Worm (Caenorhabditis elegans) whole organism, L2 larva: ENCODE measurements around the gene C16C8.12.

Experiments used
- C34F6.9 ChIP-seq: fragments of 150-350 bp; optimal IDR thresholded peaks from 2 replicates; lab custom pipeline; 2014; ENCODE audit warnings: missing biosample characterization, missing genetic modification characterization
- Y55F3AM.14 ChIP-seq: fragments of 200-800 bp; sonication (Bioruptor generic); optimal IDR thresholded peaks from 2 replicates; lab custom pipeline; 2018; ENCODE audit warnings: mild to moderate bottlenecking, missing genetic modification characterization, missing compliant biosample characterization
- ZK546.5 ChIP-seq: sonication (generic microtip); optimal IDR thresholded peaks from 2 replicates; lab custom pipeline; 2017; ENCODE audit warnings: missing biosample characterization, missing genetic modification characterization
- alr-1 ChIP-seq: fragments of 150-350 bp; optimal IDR thresholded peaks from 2 replicates; lab custom pipeline; 2014; ENCODE audit warnings: missing biosample characterization, missing genetic modification characterization
- aly-2 ChIP-seq: fragments of 150-350 bp; optimal IDR thresholded peaks from 2 replicates; lab custom pipeline; 2014; ENCODE audit warnings: missing biosample characterization, missing genetic modification characterization
- ama-1 ChIP-seq: fragments of 150-350 bp; optimal IDR thresholded peaks from 2 replicates; lab custom pipeline; 2018; ENCODE audit warnings: inconsistent platforms
- blmp-1 ChIP-seq: sonication (generic microtip); optimal IDR thresholded peaks from 2 replicates; lab custom pipeline; 2017; ENCODE audit warnings: missing genetic modification characterization, mild to moderate bottlenecking, missing compliant biosample characterization, antibody characterized with exemption, moderate library complexity; ENCODE audit not compliant: insufficient read depth
- ceh-82 ChIP-seq: fragments of 150-350 bp; optimal IDR thresholded peaks from 2 replicates; lab custom pipeline; 2014; ENCODE audit warnings: missing biosample characterization, missing genetic modification characterization
- crh-2 ChIP-seq: sonication (generic microtip); optimal IDR thresholded peaks from 2 replicates; lab custom pipeline; 2017; ENCODE audit warnings: missing biosample characterization, missing genetic modification characterization
- dmd-4 ChIP-seq: sonication (generic microtip); optimal IDR thresholded peaks from 2 replicates; lab custom pipeline; 2017; ENCODE audit warnings: missing biosample characterization, missing genetic modification characterization
- egl-27 ChIP-seq: sonication (generic microtip); optimal IDR thresholded peaks from 3 replicates; lab custom pipeline; 2017; ENCODE audit warnings: missing biosample characterization, missing genetic modification reagents, missing genetic modification characterization
- elt-1 ChIP-seq: fragments of 150-350 bp; optimal IDR thresholded peaks from 2 replicates; lab custom pipeline; 2014; ENCODE audit warnings: missing biosample characterization, missing genetic modification characterization
- elt-3 ChIP-seq: sonication (generic microtip); optimal IDR thresholded peaks from 2 replicates; lab custom pipeline; 2017; ENCODE audit warnings: missing biosample characterization, missing genetic modification characterization
- fos-1 ChIP-seq: fragments of 150-350 bp; optimal IDR thresholded peaks from 2 replicates; lab custom pipeline; 2014; ENCODE audit warnings: missing biosample characterization, missing genetic modification characterization
- gmeb-1 ChIP-seq: fragments of 150-350 bp; optimal IDR thresholded peaks from 2 replicates; lab custom pipeline; 2014; ENCODE audit warnings: missing biosample characterization, missing genetic modification characterization
- lin-11 ChIP-seq: fragments of 150-350 bp; sonication (generic microtip); optimal IDR thresholded peaks from 2 replicates; lab custom pipeline; 2014; ENCODE audit warnings: missing biosample characterization, missing genetic modification characterization, inconsistent platforms, mixed read lengths
- lin-13 ChIP-seq: fragments of 150-350 bp; optimal IDR thresholded peaks from 2 replicates; lab custom pipeline; 2014; ENCODE audit warnings: missing biosample characterization, missing genetic modification reagents, missing genetic modification characterization
- lin-39 ChIP-seq: fragments of 150-350 bp; optimal IDR thresholded peaks from 2 replicates; lab custom pipeline; 2014; ENCODE audit warnings: missing biosample characterization, missing genetic modification reagents, missing genetic modification characterization
- mab-5 ChIP-seq: fragments of 150-350 bp; optimal IDR thresholded peaks from 2 replicates; lab custom pipeline; 2014; ENCODE audit warnings: missing biosample characterization, missing genetic modification characterization
- mbf-1 ChIP-seq: sonication (generic microtip); optimal IDR thresholded peaks from 2 replicates; lab custom pipeline; 2017; ENCODE audit warnings: missing biosample characterization, missing genetic modification characterization
- mdl-1 ChIP-seq, 2 experiments: fragments of 150-350 bp in 1 of 2; sonication (generic microtip) in 1 of 2; optimal IDR thresholded peaks; 2 replicates each; lab custom pipeline; 2017; ENCODE audit warnings: missing biosample characterization in 2 of 2, missing genetic modification characterization in 2 of 2
- nhr-10 ChIP-seq: sonication (generic microtip); optimal IDR thresholded peaks from 2 replicates; lab custom pipeline; 2017; ENCODE audit warnings: missing biosample characterization, missing genetic modification characterization
- nhr-11 ChIP-seq: fragments of 150-350 bp; optimal IDR thresholded peaks from 2 replicates; lab custom pipeline; 2014; ENCODE audit warnings: missing biosample characterization, missing genetic modification characterization
- nhr-12 ChIP-seq: fragments of 150-350 bp; optimal IDR thresholded peaks from 2 replicates; lab custom pipeline; 2014; ENCODE audit warnings: missing biosample characterization, missing genetic modification characterization
- nhr-129 ChIP-seq: fragments of 150-350 bp; optimal IDR thresholded peaks from 2 replicates; lab custom pipeline; 2014; ENCODE audit warnings: missing biosample characterization, missing genetic modification characterization
- nhr-21 ChIP-seq: fragments of 150-350 bp; optimal IDR thresholded peaks from 2 replicates; lab custom pipeline; 2014; ENCODE audit warnings: missing biosample characterization, missing genetic modification characterization
- nhr-25 ChIP-seq: fragments of 150-350 bp; sonication (generic microtip); optimal IDR thresholded peaks from 3 replicates; lab custom pipeline; 2014; ENCODE audit warnings: missing biosample characterization, missing genetic modification characterization
- nhr-6 ChIP-seq: fragments of 150-350 bp; optimal IDR thresholded peaks from 2 replicates; lab custom pipeline; 2014; ENCODE audit warnings: missing biosample characterization, missing genetic modification characterization
- sem-4 ChIP-seq: fragments of 150-350 bp; optimal IDR thresholded peaks from 2 replicates; lab custom pipeline; 2014; ENCODE audit warnings: missing biosample characterization, missing genetic modification reagents, missing genetic modification characterization
- skn-1 ChIP-seq: sonication (generic microtip); optimal IDR thresholded peaks from 2 replicates; lab custom pipeline; 2017; ENCODE audit warnings: missing biosample characterization, missing genetic modification characterization
- sma-3 ChIP-seq: sonication (generic microtip); optimal IDR thresholded peaks from 2 replicates; lab custom pipeline; 2016; ENCODE audit warnings: missing genetic modification reagents, missing genetic modification characterization, missing compliant biosample characterization
- sma-9 ChIP-seq, 2 experiments: fragments of 150-350 bp in 1 of 2; sonication (generic microtip) in 1 of 2; optimal IDR thresholded peaks; 2 replicates each; lab custom pipeline; 2014 to 2016; ENCODE audit warnings: missing genetic modification characterization in 2 of 2, mild to moderate bottlenecking in 1 of 2, missing biosample characterization in 1 of 2, missing compliant biosample characterization in 1 of 2, missing genetic modification reagents in 1 of 2, moderate library complexity in 1 of 2
- snpc-4 ChIP-seq: fragments of 150-350 bp; optimal IDR thresholded peaks from 2 replicates; lab custom pipeline; 2014; ENCODE audit warnings: missing biosample characterization, missing genetic modification characterization
- unc-39 ChIP-seq: fragments of 150-350 bp; optimal IDR thresholded peaks from 2 replicates; lab custom pipeline; 2014; ENCODE audit warnings: missing biosample characterization, missing genetic modification characterization
- unc-55 ChIP-seq: fragments of 150-350 bp; sonication (generic microtip); optimal IDR thresholded peaks from 3 replicates; lab custom pipeline; 2014; ENCODE audit warnings: missing biosample characterization, missing genetic modification reagents, missing genetic modification characterization
- zag-1 ChIP-seq: fragments of 150-350 bp; optimal IDR thresholded peaks from 2 replicates; lab custom pipeline; 2014; ENCODE audit warnings: missing biosample characterization, missing genetic modification characterization
- ztf-4 ChIP-seq: fragments of 150-350 bp; optimal IDR thresholded peaks from 2 replicates; lab custom pipeline; 2014; ENCODE audit warnings: missing biosample characterization, missing genetic modification characterization

C16C8.12 gene

DNA sequence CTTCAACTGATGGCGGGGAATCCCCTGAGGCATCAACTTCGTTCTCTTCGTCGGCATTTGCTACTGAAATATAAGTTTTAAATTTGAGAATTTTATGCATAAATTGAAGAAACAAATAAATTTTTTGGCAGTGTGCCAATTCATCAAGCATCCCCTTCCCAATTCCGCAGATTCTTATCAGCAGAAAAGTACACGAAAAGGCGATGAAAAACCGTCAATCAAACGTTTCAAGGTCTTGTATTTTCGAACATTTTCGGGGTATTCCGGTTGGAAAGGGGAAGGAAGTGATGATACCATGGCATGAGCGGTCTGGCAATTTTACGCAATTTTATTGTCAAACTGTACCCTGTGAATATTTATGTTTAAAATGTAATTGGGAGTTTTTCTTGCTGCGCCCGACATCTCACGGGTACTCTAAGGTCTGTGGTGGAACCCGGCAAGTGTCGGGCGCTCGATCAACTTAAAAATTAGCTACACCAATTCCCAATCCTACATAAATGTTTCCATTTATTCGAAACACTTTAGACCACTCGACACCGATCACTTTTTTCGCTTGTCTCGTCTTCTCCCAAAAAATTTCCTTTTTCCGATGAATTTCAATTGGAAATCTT is 17.5 kb upstream of the C16C8.12 start:
- no peak for TF ChIP-seq alr-1 (tag; lab: Kevin White, UChicago)
- peak; percentile 26 for TF ChIP-seq nhr-25 (tag; lab: Kevin White, UChicago)
- TF ChIP-seq snpc-4 (tag; lab: Kevin White, UChicago): peak; percentile 67

ce11 chrII:3436412-3436811 is 16.1 kb upstream of the C16C8.12 start, which contains the start of gene skpo-2:
TSS of gene skpo-2 (minus strand) at chrII:3436512.
- no peak for TF ChIP-seq aly-2 (tag; lab: Kevin White, UChicago)
- TF ChIP-seq mab-5 (tag; lab: Kevin White, UChicago): no peak
- no peak for TF ChIP-seq elt-1 (tag; lab: Kevin White, UChicago)
- no peak for TF ChIP-seq fos-1 (tag; lab: Kevin White, UChicago)
- TF ChIP-seq unc-39: no peak
- TF ChIP-seq lin-11: no peak
- TF ChIP-seq Y55F3AM.14 (GFP tag; lab: Kevin White, UChicago): no peak
- TF ChIP-seq lin-39: no peak
- no peak for TF ChIP-seq ZK546.5 (tag; lab: Kevin White, UChicago)
- no peak for TF ChIP-seq mdl-1 (tag; optimal IDR thresholded peaks at IDR 0.05; lab: Kevin White, UChicago)
- TF ChIP-seq, all 48 proteins: peak for 0

DNA sequence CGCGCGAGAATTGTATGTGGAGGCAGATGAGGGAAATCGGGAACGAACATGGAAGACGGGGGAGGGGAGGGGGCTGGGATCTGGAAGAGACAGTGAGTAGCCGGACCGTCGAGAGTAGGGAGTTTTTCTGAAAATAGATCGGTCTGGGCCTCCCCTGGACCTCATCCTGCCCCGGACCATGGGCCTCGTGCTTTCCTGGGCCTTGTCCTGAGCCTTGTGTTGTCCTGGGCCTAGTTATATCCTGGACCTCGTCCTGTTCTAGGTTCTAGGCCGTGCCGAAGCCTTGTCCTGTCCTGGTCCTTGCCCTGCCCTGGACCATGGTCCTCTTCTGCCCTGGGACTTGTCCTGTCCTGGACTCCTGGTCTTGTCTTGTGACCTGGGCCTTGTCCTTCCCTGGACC is 15.1 kb upstream of the C16C8.12 start:
- no peak for TF ChIP-seq Y55F3AM.14 (GFP tag; lab: Kevin White, UChicago)
- TF ChIP-seq nhr-6 (tag; lab: Kevin White, UChicago): no peak
- TF ChIP-seq nhr-12 (tag; lab: Kevin White, UChicago): no peak
- no peak for TF ChIP-seq ceh-82
- TF ChIP-seq dmd-4 (tag; lab: Kevin White, UChicago): no peak
- TF ChIP-seq sem-4: no peak
- TF ChIP-seq alr-1 (tag; lab: Kevin White, UChicago): no peak
- no peak for TF ChIP-seq ztf-4
- no peak for TF ChIP-seq nhr-129 (tag; lab: Kevin White, UChicago)
- TF ChIP-seq nhr-10 (tag; lab: Kevin White, UChicago): no peak
- TF ChIP-seq elt-1 (tag; lab: Kevin White, UChicago): no peak
- TF ChIP-seq C34F6.9 (tag; lab: Kevin White, UChicago): no peak
- TF ChIP-seq lin-13 (GFP tag; lab: Kevin White, UChicago): no peak

- no peak for TF ChIP-seq dmd-4 (tag; lab: Kevin White, UChicago)
- TF ChIP-seq blmp-1 (tag; lab: Kevin White, UChicago): peak; percentile 39
- TF ChIP-seq, all 48 proteins: peak for 1
Observed at ce11 chrII:3438280-3438679, 14.2 kb upstream of the C16C8.12 start.

DNA sequence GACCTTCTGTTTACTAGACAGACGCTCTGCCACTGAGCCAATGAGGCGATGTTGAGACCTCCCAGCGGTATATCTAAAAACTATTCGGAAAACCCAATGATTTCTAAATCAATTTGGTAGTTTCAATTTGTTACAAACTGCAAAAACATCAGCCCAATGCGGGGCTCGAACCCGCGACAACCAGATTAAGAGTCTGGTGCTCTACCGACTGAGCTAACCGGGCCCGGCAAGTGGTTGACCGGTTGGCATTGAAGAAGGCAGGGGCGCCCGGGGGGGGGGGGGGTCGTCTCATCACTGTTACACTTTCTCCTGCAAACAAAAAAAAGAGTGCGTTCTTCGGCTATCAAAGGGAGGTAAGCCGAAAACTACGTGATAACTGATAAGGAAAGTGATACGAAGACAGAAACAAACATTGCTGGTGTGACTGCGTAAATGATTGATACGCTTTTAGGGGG is 13.2 kb upstream of the C16C8.12 start:
- no peak for TF ChIP-seq elt-1 (tag; lab: Kevin White, UChicago)
- TF ChIP-seq ztf-4: no peak
- TF ChIP-seq sma-3 (GFP tag; lab: Kevin White, UChicago): peak; percentile 68
- peak; percentile 7 for TF ChIP-seq egl-27 (tag; lab: Kevin White, UChicago)
- TF ChIP-seq unc-55 (GFP tag; lab: Kevin White, UChicago): no peak
- TF ChIP-seq lin-39: no peak
- no peak for TF ChIP-seq nhr-12 (tag; lab: Kevin White, UChicago)
- TF ChIP-seq sem-4: no peak
- TF ChIP-seq unc-39: no peak
- TF ChIP-seq ZK546.5 (tag; lab: Kevin White, UChicago): no peak
- TF ChIP-seq nhr-25 (tag; lab: Kevin White, UChicago): no peak
- no peak for TF ChIP-seq mab-5 (tag; lab: Kevin White, UChicago)
- no peak for TF ChIP-seq Y55F3AM.14 (GFP tag; lab: Kevin White, UChicago)
- no peak for TF ChIP-seq nhr-11 (tag; lab: Kevin White, UChicago)
- TF ChIP-seq ama-1 (lab: Kevin White, UChicago): no peak
- peak; percentile 27 for TF ChIP-seq lin-13 (GFP tag; lab: Kevin White, UChicago)
- TF ChIP-seq gmeb-1: peak; percentile 46
- TF ChIP-seq nhr-129 (tag; lab: Kevin White, UChicago): peak; percentile 12
- TF ChIP-seq nhr-21 (tag; lab: Kevin White, UChicago): peak; percentile 6
- no peak for TF ChIP-seq elt-3
- TF ChIP-seq zag-1 (tag; lab: Kevin White, UChicago): no peak
- TF ChIP-seq mbf-1 (tag; lab: Kevin White, UChicago): no peak
- no peak for TF ChIP-seq ceh-82
- peak; percentile 29 for TF ChIP-seq crh-2 (tag; lab: Kevin White, UChicago)
- TF ChIP-seq sma-9 (GFP tag; optimal IDR thresholded peaks at IDR 0.05; lab: Kevin White, UChicago): peak; percentile 16
- no peak for TF ChIP-seq sma-9 (tag; optimal IDR thresholded peaks at IDR 0.05; lab: Kevin White, UChicago)
- no peak for TF ChIP-seq nhr-10 (tag; lab: Kevin White, UChicago)
- no peak for TF ChIP-seq skn-1 (tag; lab: Kevin White, UChicago)
- peak; percentile 64 for TF ChIP-seq fos-1 (tag; lab: Kevin White, UChicago)
